Fruit fly (Drosophila melanogaster): ENCODE measurements around the gene Myo61F.
A peak's percentile ranks its signal among the peaks of the same experiment; 100 is the strongest.

Myo61F gene

dm6 chr3L:1320230-1320930 lies 2.1 kb downstream of the Myo61F start (continued):
- TF ChIP-seq CG16813 (GFP tag; IDR thresholded peaks at IDR 0.05; ENCODE audit: partially characterized antibody) (no peak), CG12659 (GFP tag; optimal IDR thresholded peaks at IDR 0.05) (peak; percentile 3), CG15269 (tag; optimal IDR thresholded peaks at IDR 0.05) (no peak), dati (GFP tag; IDR thresholded peaks at IDR 0.05) (no peak), Pdp1 (GFP tag; optimal IDR thresholded peaks at IDR 0.05) (peak in 1 of 2 experiments; percentile 21), CG11398 (GFP tag; optimal IDR thresholded peaks at IDR 0.05) (no peak), CG12071 (GFP tag; optimal IDR thresholded peaks at IDR 0.05) (no peak), p53 (GFP tag; optimal IDR thresholded peaks at IDR 0.05) (no peak), tin (GFP tag; optimal IDR thresholded peaks at IDR 0.05) (no peak), Lim3 (GFP tag; IDR thresholded peaks at IDR 0.05) (no peak), nom (GFP tag; optimal IDR thresholded peaks at IDR 0.05) (no peak), Bgb (GFP tag; IDR thresholded peaks at IDR 0.05; ENCODE audit: partially characterized antibody) (no peak), Chrac-16 (GFP tag; optimal IDR thresholded peaks at IDR 0.05) (no peak), CG17186 (GFP tag; optimal IDR thresholded peaks at IDR 0.05) (no peak), Spps (tag; optimal IDR thresholded peaks at IDR 0.05) (no peak), ind (GFP tag; optimal IDR thresholded peaks at IDR 0.05) (peak; percentile 15), CG16863 (GFP tag; optimal IDR thresholded peaks at IDR 0.05) (no peak), CG8359 (GFP tag; optimal IDR thresholded peaks at IDR 0.05; ENCODE audit: borderline replicate concordance) (no peak), da (GFP tag; optimal IDR thresholded peaks at IDR 0.05) (no peak), pnt (GFP tag; optimal IDR thresholded peaks at IDR 0.05) (no peak), CG10366 (GFP tag; IDR thresholded peaks at IDR 0.05) (peak; percentile 46), h (optimal IDR thresholded peaks at IDR 0.05) (no peak), Deaf1 (tag; optimal IDR thresholded peaks at IDR 0.05) (no peak), chinmo (GFP tag; IDR thresholded peaks at IDR 0.05; ENCODE audit: partially characterized antibody) (no peak), lmd (GFP tag; IDR thresholded peaks at IDR 0.05) (no peak), Atf3 (GFP tag; optimal IDR thresholded peaks at IDR 0.05) (no peak), dan (GFP tag; IDR thresholded peaks at IDR 0.05) (no peak), B-H2 (GFP tag; optimal IDR thresholded peaks at IDR 0.05) (no peak), CG10565 (GFP tag; optimal IDR thresholded peaks at IDR 0.05) (no peak), Ets97D (GFP tag; optimal IDR thresholded peaks at IDR 0.05) (no peak), YL-1 (GFP tag; optimal IDR thresholded peaks at IDR 0.05) (no peak), CG31441 (GFP tag; IDR thresholded peaks at IDR 0.05) (0 out of 2 replicates have a peak, but pooled peaks have one; percentile 20), Sin3A (optimal IDR thresholded peaks at IDR 0.05) (no peak), CG4730 (GFP tag; IDR thresholded peaks at IDR 0.05) (no peak), ato (GFP tag; IDR thresholded peaks at IDR 0.05; ENCODE audit: partially characterized antibody) (no peak), HLH3B (GFP tag; IDR thresholded peaks at IDR 0.05) (0 out of 2 replicates have a peak, but pooled peaks have one; percentile 26), cad (GFP tag; optimal IDR thresholded peaks at IDR 0.05) (no peak), btn (GFP tag; optimal IDR thresholded peaks at IDR 0.05) (no peak), Eip74EF (GFP tag; optimal IDR thresholded peaks at IDR 0.05) (no peak), CG31365 (tag; optimal IDR thresholded peaks at IDR 0.05) (no peak), sna (GFP tag; IDR thresholded peaks at IDR 0.05; ENCODE audit: partially characterized antibody) (no peak), CG14441 (GFP tag; IDR thresholded peaks at IDR 0.05) (no peak), abd-A (tag; optimal IDR thresholded peaks at IDR 0.05) (no peak), scrt (GFP tag; optimal IDR thresholded peaks at IDR 0.05) (no peak), CG2875 (GFP tag; optimal IDR thresholded peaks at IDR 0.05) (no peak), E2f1 (GFP tag; IDR thresholded peaks at IDR 0.05) (no peak), CG32772 (GFP tag; IDR thresholded peaks at IDR 0.05) (no peak), CG16779 (GFP tag; IDR thresholded peaks at IDR 0.05) (no peak), Antp (GFP tag; optimal IDR thresholded peaks at IDR 0.05) (no peak), CG3847 (GFP tag; IDR thresholded peaks at IDR 0.05) (no peak), CG43689 (GFP tag; IDR thresholded peaks at IDR 0.05) (no peak)

Data from whole organism, embryonic.